Worm (Caenorhabditis elegans): ENCODE measurements around the gene klp-19.

Gene klp-19

ce11 chrIII:13268856-13269255 is 38.2 kb downstream of the klp-19 start, which contains the start of gene cpf-2 (continued):
- TF ChIP-seq nhr-25 (tag; optimal IDR thresholded peaks at IDR 0.05; ENCODE audit: borderline replicate concordance, insufficient read depth) (peak; percentile 72), nhr-77 (tag; optimal IDR thresholded peaks at IDR 0.05) (no peak), tra-1 (GFP tag; IDR thresholded peaks at IDR 0.05) (no peak), lsy-2 (tag; optimal IDR thresholded peaks at IDR 0.05) (peak in 1 of 2 experiments; percentile 72), zfp-3 (GFP tag; conservative IDR thresholded peaks at IDR 0.05) (no peak), T26A8.4 (GFP tag; IDR thresholded peaks at IDR 0.05) (peak; percentile 67), arid-1 (GFP tag; conservative IDR thresholded peaks at IDR 0.05) (0 out of 2 replicates have a peak, but pooled peaks have one; percentile 27), daf-16 (GFP tag; optimal IDR thresholded peaks at IDR 0.05) (peak in 1 of 2 experiments; percentile 3), daf-16 (tag; optimal IDR thresholded peaks at IDR 0.05) (peak; percentile 52), F37D6.2 (tag; optimal IDR thresholded peaks at IDR 0.05) (peak; percentile 30), lim-7 (GFP tag; IDR thresholded peaks at IDR 0.05) (peak; percentile 63; the same call in 1 of the 2 replicates), madf-5 (GFP tag; IDR thresholded peaks at IDR 0.05) (no peak), nhr-76 (tag; optimal IDR thresholded peaks at IDR 0.05) (no peak), Y5F2A.4 (GFP tag; optimal IDR thresholded peaks at IDR 0.05) (no peak), ZK546.5 (tag; optimal IDR thresholded peaks at IDR 0.05) (no peak), unc-62 (GFP tag; optimal IDR thresholded peaks at IDR 0.05 in 1 of 2) (peak in 1 of 2 experiments; percentile 74), unc-62 (tag; optimal IDR thresholded peaks at IDR 0.05) (no peak), saeg-2 (GFP tag; IDR thresholded peaks at IDR 0.05) (0 out of 2 replicates have a peak, but pooled peaks have one; percentile 25), tag-97 (GFP tag; IDR thresholded peaks at IDR 0.05) (no peak), dve-1 (tag; optimal IDR thresholded peaks at IDR 0.05; ENCODE audit: insufficient read depth) (peak; percentile 49), zip-11 (GFP tag; IDR thresholded peaks at IDR 0.05) (no peak), Y48G9A.11 (GFP tag; IDR thresholded peaks at IDR 0.05) (no peak), aha-1 (tag) (peak; percentile 99), lin-38 (GFP tag; IDR thresholded peaks at IDR 0.05) (peak; percentile 74), pha-4 (GFP tag; IDR thresholded peaks at IDR 0.05) (0 out of 2 replicates have a peak, but pooled peaks have one; percentile 24), pha-4 (tag; optimal IDR thresholded peaks at IDR 0.05) (no peak), duxl-1 (tag; optimal IDR thresholded peaks at IDR 0.05; ENCODE audit: poor library complexity) (peak; percentile 73), nhr-11 (tag; optimal IDR thresholded peaks at IDR 0.05) (no peak), F44E2.7 (GFP tag; IDR thresholded peaks at IDR 0.05) (no peak), D1046.2 (GFP tag; IDR thresholded peaks at IDR 0.05) (no peak), hlh-11 (tag; optimal IDR thresholded peaks at IDR 0.05) (peak; percentile 61), fos-1 (tag; optimal IDR thresholded peaks at IDR 0.05) (no peak), rbr-2 (tag; optimal IDR thresholded peaks at IDR 0.05) (peak; percentile 46), mep-1 (tag; optimal IDR thresholded peaks at IDR 0.05) (peak; percentile 73), nhr-10 (tag; optimal IDR thresholded peaks at IDR 0.05) (no peak), dpl-1 (GFP tag; optimal IDR thresholded peaks at IDR 0.05) (peak; percentile 59), lir-3 (tag; optimal IDR thresholded peaks at IDR 0.05) (no peak), mxl-3 (GFP tag; optimal IDR thresholded peaks at IDR 0.05) (peak; percentile 53), hlh-30 (tag; optimal IDR thresholded peaks at IDR 0.05; ENCODE audit: insufficient read depth) (peak; percentile 45), ztf-7 (tag; optimal IDR thresholded peaks at IDR 0.05) (peak; percentile 58), mes-2 (tag; optimal IDR thresholded peaks at IDR 0.05; ENCODE audit: poor library complexity, severe bottlenecking) (peak; percentile 95), mdl-1 (tag; optimal IDR thresholded peaks at IDR 0.05) (no peak), T20F7.1 (GFP tag; optimal IDR thresholded peaks at IDR 0.05) (no peak), F26F4.8 (GFP tag; conservative IDR thresholded peaks at IDR 0.05) (no peak), gei-8 (GFP tag; optimal IDR thresholded peaks at IDR 0.05) (no peak), unc-130 (GFP tag; optimal IDR thresholded peaks at IDR 0.05) (peak; percentile 58), dmd-9 (GFP tag; IDR thresholded peaks at IDR 0.05) (peak; percentile 31; the same call in 1 of the 2 replicates), nhr-48 (tag; optimal IDR thresholded peaks at IDR 0.05) (peak; percentile 42), ceh-44 (GFP tag; IDR thresholded peaks at IDR 0.05) (no peak), lin-39 (tag; optimal IDR thresholded peaks at IDR 0.05) (no peak), lin-1 (GFP tag; IDR thresholded peaks at IDR 0.05) (no peak)

All from whole organism, L4 larva.